Fruit fly (Drosophila melanogaster) whole organism, embryonic: ENCODE results near the gene CG6163.
A peak's percentile ranks its signal among the peaks of the same experiment; 100 is the strongest.

Experiments
- CG10147 ChIP-seq: fragments of 200-800 bp; sonication (Bioruptor generic); optimal IDR thresholded peaks from 2 replicates; lab custom pipeline; 2019; ENCODE audit warnings: missing biosample characterization, mild to moderate bottlenecking, missing genetic modification characterization, moderate library complexity
- CG10321 ChIP-seq: fragments of 200-800 bp; sonication (Bioruptor generic); IDR thresholded peaks from 2 replicates; pipeline ENCODE4 v1.3.6; 2022; ENCODE audit warnings: missing biosample characterization, missing genetic modification characterization
- CG11247 ChIP-seq: fragments of 200-800 bp; sonication (Bioruptor generic); IDR thresholded peaks from 2 replicates; pipeline ENCODE4 v1.3.6; 2022; ENCODE audit warnings: missing biosample characterization, missing genetic modification characterization
- CG11504 ChIP-seq: fragments of 200-800 bp; sonication (Bioruptor generic); optimal IDR thresholded peaks from 3 replicates; lab custom pipeline; 2019; ENCODE audit warnings: missing biosample characterization, mild to moderate bottlenecking, missing genetic modification characterization, moderate library complexity
- CG11695 ChIP-seq: fragments of 200-800 bp; sonication (Bioruptor generic); IDR thresholded peaks from 3 replicates; pipeline ENCODE4 v1.3.6; 2022; ENCODE audit warnings: missing biosample characterization, missing genetic modification characterization
- CG12769 ChIP-seq: fragments of 200-800 bp; sonication (Bioruptor generic); optimal IDR thresholded peaks from 2 replicates; lab custom pipeline; 2019; ENCODE audit warnings: missing biosample characterization, mild to moderate bottlenecking, missing genetic modification characterization, moderate library complexity
- CG13894 ChIP-seq: fragments of 200-800 bp; sonication (Bioruptor generic); optimal IDR thresholded peaks from 3 replicates; lab custom pipeline; 2018; ENCODE audit warnings: missing biosample characterization, mild to moderate bottlenecking, missing genetic modification characterization, moderate library complexity
- CG15514 ChIP-seq: fragments of 200-800 bp; sonication (Bioruptor generic); optimal IDR thresholded peaks from 3 replicates; lab custom pipeline; 2017; ENCODE audit warnings: missing biosample characterization, missing genetic modification characterization, mild to moderate bottlenecking, moderate library complexity, missing genetic modification reagents
- CG16863 ChIP-seq: fragments of 200-800 bp; sonication (Bioruptor generic); optimal IDR thresholded peaks from 3 replicates; lab custom pipeline; 2016; ENCODE audit warnings: missing biosample characterization, missing genetic modification characterization
- CG2120 ChIP-seq: fragments of 200-800 bp; sonication (Bioruptor generic); optimal IDR thresholded peaks from 3 replicates; lab custom pipeline; 2016; ENCODE audit warnings: missing biosample characterization, missing genetic modification characterization
- CG2199 ChIP-seq: fragments of 200-800 bp; sonication (Bioruptor generic); IDR thresholded peaks from 3 replicates; pipeline ENCODE4 v1.3.6; 2022; ENCODE audit warnings: missing biosample characterization, missing genetic modification characterization
- CG32767 ChIP-seq: fragments of 200-800 bp; sonication (Bioruptor generic); IDR thresholded peaks from 2 replicates; pipeline ENCODE4 v1.3.6; 2022; ENCODE audit warnings: missing biosample characterization, missing genetic modification characterization
- CG32772 ChIP-seq: fragments of 200-800 bp; sonication (Bioruptor generic); IDR thresholded peaks from 2 replicates; pipeline ENCODE4 v1.3.6; 2022; ENCODE audit warnings: missing biosample characterization, missing genetic modification characterization
- CG7839 ChIP-seq: fragments of 200-800 bp; sonication (Bioruptor generic); optimal IDR thresholded peaks from 3 replicates; lab custom pipeline; 2018; ENCODE audit warnings: missing biosample characterization, mild to moderate bottlenecking, missing genetic modification characterization, moderate library complexity
- CG8944 ChIP-seq: fragments of 200-800 bp; sonication (Bioruptor generic); optimal IDR thresholded peaks from 3 replicates; lab custom pipeline; 2016; ENCODE audit warnings: missing biosample characterization, missing genetic modification characterization
- CG9932 ChIP-seq: fragments of 200-800 bp; sonication (Bioruptor generic); IDR thresholded peaks from 2 replicates; pipeline ENCODE4 v1.3.6; 2022; ENCODE audit warnings: missing biosample characterization, missing genetic modification characterization
- D19A ChIP-seq: fragments of 200-800 bp; optimal IDR thresholded peaks from 3 replicates; lab custom pipeline; 2019; ENCODE audit warnings: missing biosample characterization, mild to moderate bottlenecking, missing genetic modification characterization, moderate library complexity
- Gug ChIP-seq: fragments of 200-800 bp; sonication (Bioruptor generic); IDR thresholded peaks from 4 replicates; pipeline ENCODE4 v1.3.6; 2022; ENCODE audit warnings: missing biosample characterization, missing genetic modification characterization
- H15 ChIP-seq: fragments of 200-800 bp; sonication (Bioruptor generic); IDR thresholded peaks from 3 replicates; pipeline ENCODE4 v1.3.6; 2022; ENCODE audit warnings: missing biosample characterization, missing genetic modification characterization
- HHEX ChIP-seq: fragments of 200-800 bp; sonication (Bioruptor generic); optimal IDR thresholded peaks from 3 replicates; lab custom pipeline; 2017; ENCODE audit warnings: missing biosample characterization, mild to moderate bottlenecking, missing genetic modification characterization, missing genetic modification reagents
- Jarid2 ChIP-seq: fragments of 200-800 bp; sonication (Bioruptor generic); optimal IDR thresholded peaks from 3 replicates; lab custom pipeline; 2017; ENCODE audit warnings: mild to moderate bottlenecking, missing biosample characterization, missing genetic modification reagents, missing genetic modification characterization
- Meics ChIP-seq: fragments of 200-800 bp; sonication (Bioruptor generic); optimal IDR thresholded peaks from 2 replicates; lab custom pipeline; 2017; ENCODE audit warnings: missing biosample characterization, mild to moderate bottlenecking, missing genetic modification characterization
- NC2α ChIP-seq: fragments of 200-800 bp; sonication (Bioruptor generic); optimal IDR thresholded peaks from 2 replicates; lab custom pipeline; 2016; ENCODE audit warnings: missing biosample characterization, missing genetic modification characterization
- Nf-YA ChIP-seq: fragments of 200-800 bp; sonication (Bioruptor generic); IDR thresholded peaks from 2 replicates; pipeline ENCODE4 v1.3.6; 2022; ENCODE audit warnings: missing biosample characterization, missing genetic modification characterization
- Xbp1 ChIP-seq: fragments of 200-800 bp; sonication (Bioruptor generic); optimal IDR thresholded peaks from 3 replicates; lab custom pipeline; 2016; ENCODE audit warnings: missing biosample characterization, mild to moderate bottlenecking, missing genetic modification characterization
- al ChIP-seq: fragments of 200-800 bp; sonication (Bioruptor generic); IDR thresholded peaks from 2 replicates; pipeline ENCODE4 v1.3.6; 2022; ENCODE audit warnings: missing biosample characterization, missing genetic modification characterization
- bcd ChIP-seq: fragments of 200-800 bp; sonication (Bioruptor generic); optimal IDR thresholded peaks from 2 replicates; lab custom pipeline; 2017; ENCODE audit warnings: missing biosample characterization, mild to moderate bottlenecking, missing genetic modification characterization
- bsh ChIP-seq, 2 experiments: fragments of 200-800 bp; sonication (Bioruptor generic); optimal IDR thresholded peaks; 2 replicates each; lab custom pipeline; 2017 to 2018; ENCODE audit warnings: mild to moderate bottlenecking in 2 of 2, missing biosample characterization in 2 of 2, missing genetic modification characterization in 2 of 2, moderate library complexity in 1 of 2
- caup ChIP-seq: fragments of 200-800 bp; sonication (Bioruptor generic); optimal IDR thresholded peaks from 3 replicates; lab custom pipeline; 2017; ENCODE audit warnings: missing biosample characterization, mild to moderate bottlenecking, missing genetic modification characterization, moderate library complexity; ENCODE audit not compliant: severe bottlenecking
- dysf ChIP-seq: fragments of 200-800 bp; sonication (Bioruptor generic); IDR thresholded peaks from 3 replicates; pipeline ENCODE4 v1.3.6; 2022; ENCODE audit warnings: missing biosample characterization, missing genetic modification characterization
- ewg ChIP-seq: fragments of 200-800 bp; sonication (Bioruptor generic); optimal IDR thresholded peaks from 3 replicates; lab custom pipeline; 2017; ENCODE audit warnings: mild to moderate bottlenecking, missing biosample characterization, missing genetic modification reagents, missing genetic modification characterization
- fd3F ChIP-seq: fragments of 200-800 bp; sonication (Bioruptor generic); optimal IDR thresholded peaks from 2 replicates; lab custom pipeline; 2018; ENCODE audit warnings: missing biosample characterization, mild to moderate bottlenecking, missing genetic modification characterization, moderate library complexity
- grau ChIP-seq: fragments of 200-800 bp; optimal IDR thresholded peaks from 3 replicates; lab custom pipeline; 2019; ENCODE audit warnings: missing biosample characterization, mild to moderate bottlenecking, missing genetic modification characterization, moderate library complexity
- ham ChIP-seq: fragments of 200-800 bp; sonication (Bioruptor generic); IDR thresholded peaks from 2 replicates; pipeline ENCODE4 v1.3.6; 2022; ENCODE audit warnings: missing biosample characterization, missing genetic modification characterization
- hkb ChIP-seq, 2 experiments: fragments of 200-800 bp in 1 of 2; fragments of >200 bp in 1 of 2; sonication (Bioruptor generic) in 1 of 2; IDR thresholded peaks in 1 of 2; optimal IDR thresholded peaks in 1 of 2; 2 replicates each; pipeline versions ENCODE4 v1.3.6 to Lab custom; 2017 to 2022; ENCODE audit warnings: missing biosample characterization in 1 of 2, missing genetic modification characterization in 1 of 2
- lilli ChIP-seq: fragments of 200-800 bp; sonication (Bioruptor generic); optimal IDR thresholded peaks from 3 replicates; lab custom pipeline; 2016; ENCODE audit warnings: missing biosample characterization, missing genetic modification characterization
- mam ChIP-seq: fragments of 200-800 bp; sonication (Bioruptor generic); optimal IDR thresholded peaks from 3 replicates; lab custom pipeline; 2016; ENCODE audit warnings: missing biosample characterization, missing genetic modification characterization
- otp ChIP-seq: fragments of 200-800 bp; sonication (Bioruptor generic); IDR thresholded peaks from 3 replicates; pipeline ENCODE4, ENCODE4 v1.3.6; 2022; ENCODE audit warnings: missing biosample characterization, missing genetic modification characterization
- pho ChIP-seq: fragments of 200-800 bp; sonication (Bioruptor generic); optimal IDR thresholded peaks from 2 replicates; lab custom pipeline; 2016; ENCODE audit warnings: missing biosample characterization, missing genetic modification characterization
- prd ChIP-seq, 3 experiments: fragments of >200 bp in 2 of 3; fragments of 200-800 bp in 1 of 3; sonication (Bioruptor generic) in 1 of 3; optimal IDR thresholded peaks in 2 of 3; IDR thresholded peaks in 1 of 3; 2 replicates in 2 of 3; 3 replicates in 1 of 3; pipeline versions ENCODE4 v1.3.6 to Lab custom; 2017 to 2022; ENCODE audit warnings: missing biosample characterization in 1 of 3, missing genetic modification characterization in 1 of 3
- scrt ChIP-seq: fragments of 200-800 bp; sonication (Bioruptor generic); optimal IDR thresholded peaks from 2 replicates; lab custom pipeline; 2018; ENCODE audit warnings: missing biosample characterization, mild to moderate bottlenecking, missing genetic modification characterization, moderate library complexity
- sisA ChIP-seq: fragments of 200-800 bp; sonication (Bioruptor generic); IDR thresholded peaks from 2 replicates; pipeline ENCODE4 v1.3.6; 2022; ENCODE audit warnings: missing biosample characterization, missing genetic modification characterization
- slbo ChIP-seq: fragments of 200-800 bp; sonication (Bioruptor generic); IDR thresholded peaks from 2 replicates; pipeline ENCODE4 v1.3.6; 2022; ENCODE audit warnings: missing biosample characterization, missing genetic modification characterization
- so ChIP-seq: fragments of 200-800 bp; sonication (Bioruptor generic); IDR thresholded peaks from 3 replicates; pipeline ENCODE4 v1.3.6; 2022; ENCODE audit warnings: missing biosample characterization, missing genetic modification characterization
- tap ChIP-seq: fragments of 200-800 bp; optimal IDR thresholded peaks from 3 replicates; lab custom pipeline; 2019; ENCODE audit warnings: missing biosample characterization, mild to moderate bottlenecking, missing genetic modification characterization, moderate library complexity
- tgo ChIP-seq: fragments of 200-800 bp; sonication (Bioruptor generic); IDR thresholded peaks from 3 replicates; pipeline ENCODE4 v1.3.6; 2022; ENCODE audit warnings: missing biosample characterization, missing genetic modification characterization
- tup ChIP-seq: fragments of 200-800 bp; sonication (Bioruptor generic); optimal IDR thresholded peaks from 2 replicates; lab custom pipeline; 2016; ENCODE audit warnings: missing biosample characterization, mild to moderate bottlenecking, missing genetic modification characterization, moderate library complexity
- vvl ChIP-seq: fragments of 200-800 bp; sonication (Bioruptor generic); IDR thresholded peaks from 2 replicates; pipeline ENCODE4 v1.3.6; 2022; ENCODE audit warnings: missing biosample characterization, missing genetic modification characterization
- zen ChIP-seq: fragments of 200-800 bp; sonication (Bioruptor generic); optimal IDR thresholded peaks from 3 replicates; lab custom pipeline; 2018; ENCODE audit warnings: missing biosample characterization, mild to moderate bottlenecking, missing genetic modification characterization, moderate library complexity

CG6163 gene

dm6 chr3L:11402305-11402704 lies 37.6 kb upstream of the CG6163 start:
- TF ChIP-seq CG32767 (GFP tag; lab: Robert Waterston, UW) (0 out of 2 replicates have a peak, but pooled peaks have one; percentile 50), tap (tag; lab: Kevin White, UChicago) (no peak), CG10321 (no peak), slbo (GFP tag; lab: Robert Waterston, UW) (peak; percentile 61), CG16863 (GFP tag; lab: Kevin White, UChicago) (peak; percentile 11), grau (tag; lab: Kevin White, UChicago) (peak; percentile 36), scrt (GFP tag; lab: Kevin White, UChicago) (peak; percentile 74), Xbp1 (GFP tag; lab: Kevin White, UChicago) (peak; percentile 18), CG2199 (GFP tag; lab: Robert Waterston, UW) (no peak), NC2α (GFP tag; lab: Kevin White, UChicago) (no peak), Gug (GFP tag; lab: Robert Waterston, UW) (peak; percentile 34; the same call in 1 of the 4 replicates), bsh (GFP tag; optimal IDR thresholded peaks at IDR 0.05; lab: Kevin White, UChicago) (peak in 1 of 2 experiments; percentile 30), hkb (optimal IDR thresholded peaks at IDR 0.05; lab: Kevin White, UChicago) (no peak), hkb (GFP tag; IDR thresholded peaks at IDR 0.05; lab: Robert Waterston, UW) (peak; percentile 59), CG12769 (peak; percentile 56), pho (GFP tag; lab: Kevin White, UChicago) (peak; percentile 13), tup (GFP tag; lab: Kevin White, UChicago) (peak; percentile 8), sisA (GFP tag; lab: Robert Waterston, UW) (peak; percentile 53), CG13894 (tag; lab: Kevin White, UChicago) (no peak), CG11247 (GFP tag; lab: Robert Waterston, UW) (0 out of 2 replicates have a peak, but pooled peaks have one; percentile 10), ham (GFP tag; lab: Robert Waterston, UW) (no peak), CG7839 (tag; lab: Kevin White, UChicago) (peak; percentile 9), H15 (0 out of 3 replicates have a peak, but pooled peaks have one; percentile 27), bcd (peak; percentile 5), Meics (GFP tag; lab: Kevin White, UChicago) (peak; percentile 47), zen (tag; lab: Kevin White, UChicago) (no peak), ewg (GFP tag; lab: Kevin White, UChicago) (peak; percentile 2), vvl (GFP tag; lab: Robert Waterston, UW) (peak; percentile 49; the same call in 1 of the 2 replicates), lilli (GFP tag; lab: Kevin White, UChicago) (peak; percentile 56), CG2120 (peak; percentile 66), CG15514 (GFP tag; lab: Kevin White, UChicago) (peak; percentile 27), HHEX (peak; percentile 36), Jarid2 (GFP tag; lab: Kevin White, UChicago) (no peak), CG11695 (GFP tag; lab: Robert Waterston, UW) (0 out of 3 replicates have a peak, but pooled peaks have one; percentile 43), otp (GFP tag; lab: Robert Waterston, UW) (no peak), CG32772 (GFP tag; lab: Robert Waterston, UW) (peak; percentile 37), D19A (tag; lab: Kevin White, UChicago) (peak; percentile 9), prd (optimal IDR thresholded peaks at IDR 0.05; lab: Kevin White, UChicago) (no peak), prd (GFP tag; IDR thresholded peaks at IDR 0.05; lab: Robert Waterston, UW) (peak; percentile 66), mam (GFP tag; lab: Kevin White, UChicago) (peak; percentile 45), so (GFP tag; lab: Robert Waterston, UW) (0 out of 3 replicates have a peak, but pooled peaks have one; percentile 39), CG8944 (GFP tag; lab: Kevin White, UChicago) (no peak), CG9932 (peak; percentile 52), CG10147 (GFP tag; lab: Kevin White, UChicago) (peak; percentile 28), CG11504 (peak; percentile 53), al (GFP tag; lab: Robert Waterston, UW) (no peak), tgo (GFP tag; lab: Robert Waterston, UW) (peak; percentile 58; the same call in 2 of the 3 replicates), Nf-YA (GFP tag; lab: Robert Waterston, UW) (no peak), dysf (peak; percentile 62; the same call in 1 of the 3 replicates), caup (GFP tag; lab: Kevin White, UChicago) (peak; percentile 39), fd3F (GFP tag; lab: Kevin White, UChicago) (no peak)
